Worm (Caenorhabditis elegans) whole organism, L4 larva: ENCODE results near the gene Y53F4B.62.

Source experiments
- R02D3.7 ChIP-seq: fragments of 150-350 bp; sonication (generic microtip); optimal IDR thresholded peaks from 3 replicates; lab custom pipeline; 2014; ENCODE audit warnings: missing biosample characterization, missing genetic modification characterization
- egl-27 ChIP-seq: sonication (generic microtip); optimal IDR thresholded peaks from 3 replicates; lab custom pipeline; 2017; ENCODE audit warnings: missing biosample characterization, missing genetic modification reagents, missing genetic modification characterization
- egl-43 ChIP-seq: fragments of 200-800 bp; sonication (Bioruptor generic); IDR thresholded peaks from 2 replicates; pipeline ENCODE4 v1.3.6; 2022; ENCODE audit warnings: missing genetic modification reagents, missing genetic modification characterization, missing compliant biosample characterization
- fos-1 ChIP-seq: fragments of 150-350 bp; optimal IDR thresholded peaks from 2 replicates; lab custom pipeline; 2014; ENCODE audit warnings: missing biosample characterization, missing genetic modification characterization
- lim-7 ChIP-seq: fragments of 200-800 bp; sonication (Bioruptor generic); IDR thresholded peaks from 2 replicates; pipeline ENCODE4 v1.3.6; 2022; ENCODE audit warnings: missing genetic modification characterization, missing compliant biosample characterization
- lin-13 ChIP-seq: fragments of 150-350 bp; optimal IDR thresholded peaks from 2 replicates; lab custom pipeline; 2014; ENCODE audit warnings: missing biosample characterization, missing genetic modification reagents, missing genetic modification characterization
- lin-15B ChIP-seq: fragments of 150-350 bp; sonication (generic microtip); optimal IDR thresholded peaks from 3 replicates; lab custom pipeline; 2014; ENCODE audit warnings: missing biosample characterization, missing genetic modification characterization
- lin-39 ChIP-seq: fragments of 150-350 bp; optimal IDR thresholded peaks from 2 replicates; lab custom pipeline; 2014; ENCODE audit warnings: missing biosample characterization, missing genetic modification reagents, missing genetic modification characterization
- mxl-2 ChIP-seq: fragments of 200-800 bp; sonication (Bioruptor generic); conservative IDR thresholded peaks from 2 replicates; pipeline ENCODE4 v1.3.6; 2022; ENCODE audit warnings: missing genetic modification reagents, missing genetic modification characterization, missing compliant biosample characterization
- nhr-28 ChIP-seq: fragments of 150-350 bp; optimal IDR thresholded peaks from 2 replicates; lab custom pipeline; 2014; ENCODE audit warnings: missing biosample characterization, missing genetic modification characterization
- nhr-6 ChIP-seq: fragments of 150-350 bp; optimal IDR thresholded peaks from 2 replicates; lab custom pipeline; 2014; ENCODE audit warnings: missing biosample characterization, missing genetic modification characterization
- sdz-12 ChIP-seq: fragments of 200-800 bp; sonication (Bioruptor generic); optimal IDR thresholded peaks from 2 replicates; lab custom pipeline; 2018; ENCODE audit warnings: mild to moderate bottlenecking, missing genetic modification characterization, missing compliant biosample characterization
- snpc-1.2 ChIP-seq: fragments of 200-800 bp; sonication (Bioruptor generic); IDR thresholded peaks from 2 replicates; pipeline ENCODE4 v1.3.6; 2022; ENCODE audit warnings: missing genetic modification reagents, missing genetic modification characterization, missing compliant biosample characterization
- unc-130 ChIP-seq: sonication (generic microtip); optimal IDR thresholded peaks from 2 replicates; lab custom pipeline; 2016; ENCODE audit warnings: missing genetic modification reagents, missing genetic modification characterization, missing compliant biosample characterization

- no peak for TF ChIP-seq R02D3.7
- TF ChIP-seq nhr-6, result no peak
- TF ChIP-seq lim-7 (GFP tag; lab: Robert Waterston, UW), result no peak
- no peak for TF ChIP-seq egl-43
- TF ChIP-seq lin-13 (GFP tag; lab: Kevin White, UChicago), result no peak
- TF ChIP-seq lin-39, result no peak
- no peak for TF ChIP-seq lin-15B (tag; lab: Kevin White, UChicago)
- no peak for TF ChIP-seq fos-1
- no peak for TF ChIP-seq unc-130 (GFP tag; lab: Kevin White, UChicago)
- TF ChIP-seq mxl-2 (GFP tag; lab: Robert Waterston, UW), result no peak
- no peak for TF ChIP-seq egl-27
- no peak for TF ChIP-seq nhr-28 (tag; lab: Kevin White, UChicago)
- no peak for TF ChIP-seq sdz-12 (GFP tag; lab: Kevin White, UChicago)
- no peak for TF ChIP-seq snpc-1.2
Measured at ce11 chrII:15134332-15134731, 3.9 kb upstream of the Y53F4B.62 start, which contains the start of gene Y53F4B.24.
